Worm (Caenorhabditis elegans) whole organism, mixed stage, embryonic: ENCODE results near the gene C14E2.11.

ENCODE experiments used
- elt-3 ChIP-seq: fragments of 150-350 bp; optimal IDR thresholded peaks from 2 replicates; lab custom pipeline; 2014; ENCODE audit warnings: missing biosample characterization, missing genetic modification characterization
- lsy-2 ChIP-seq: fragments of 150-350 bp; optimal IDR thresholded peaks from 2 replicates; lab custom pipeline; 2014; ENCODE audit warnings: missing biosample characterization, missing genetic modification characterization
- nhr-12 ChIP-seq: fragments of 150-350 bp; optimal IDR thresholded peaks from 2 replicates; lab custom pipeline; 2014; ENCODE audit warnings: missing biosample characterization, missing genetic modification characterization
- nhr-76 ChIP-seq: sonication (generic microtip); optimal IDR thresholded peaks from 2 replicates; lab custom pipeline; 2017; ENCODE audit warnings: missing biosample characterization, missing genetic modification characterization
- pha-4 ChIP-seq: fragments of 150-350 bp; optimal IDR thresholded peaks from 2 replicates; lab custom pipeline; 2018; ENCODE audit warnings: missing biosample characterization, missing genetic modification reagents, missing genetic modification characterization
- snpc-4 ChIP-seq: fragments of 150-350 bp; optimal IDR thresholded peaks from 2 replicates; lab custom pipeline; 2014; ENCODE audit warnings: missing biosample characterization, missing genetic modification characterization

- TF ChIP-seq nhr-76 (tag; lab: Kevin White, UChicago) (no peak), nhr-12 (tag; lab: Kevin White, UChicago) (no peak), pha-4 (tag; lab: Kevin White, UChicago) (no peak), elt-3 (no peak), lsy-2 (no peak), snpc-4 (tag; lab: Kevin White, UChicago) (no peak)
Observed at ce11 chrX:1821235-1821634, 20.0 kb downstream of the C14E2.11 start, which contains the start of gene C14E2.4.
